Fruit fly (Drosophila melanogaster) S2 (cell line): Measurements from ENCODE around the gene omd.

Experiments
- CG8478 ChIP-seq: fragments of >200 bp; optimal IDR thresholded peaks from 2 replicates; lab custom pipeline; 2018
- CTCF ChIP-seq, 2 experiments: fragments of >200 bp; optimal IDR thresholded peaks; 2 replicates each; lab custom pipeline; 2018

Gene omd

dm6 chr3R:13646729-13647633, 40.0 kb downstream of the omd start, which contains the start of gene rin:
TSS of gene rin (plus strand) at chr3R:13647004.
- TF ChIP-seq CTCF (optimal IDR thresholded peaks at IDR 0.05; lab: Kevin White, UChicago) (no peak), CG8478 (lab: Kevin White, UChicago) (no peak)

dm6 chr3R:13645874-13646370, 41.1 kb downstream of the omd start, which contains the start of gene sqd:
TSS of gene sqd (minus strand) at chr3R:13646304.
- TF ChIP-seq CG8478 (lab: Kevin White, UChicago) (no peak), CTCF (optimal IDR thresholded peaks at IDR 0.05; lab: Kevin White, UChicago) (no peak)

dm6 chr3R:13644778-13645660, 42.0 kb downstream of the omd start:
- no peak for TF ChIP-seq CG8478 (lab: Kevin White, UChicago)
- TF ChIP-seq CTCF (optimal IDR thresholded peaks at IDR 0.05; lab: Kevin White, UChicago): no peak

- TF ChIP-seq CTCF (optimal IDR thresholded peaks at IDR 0.05; lab: Kevin White, UChicago) (no peak), CG8478 (lab: Kevin White, UChicago) (no peak)
Observed at dm6 chr3R:13631642-13632041, 55.4 kb downstream of the omd start, which contains the start of gene CG10841. TSS of gene CG10841 (plus strand) at chr3R:13631942.
